Worm (Caenorhabditis elegans) whole organism, mixed stage, embryonic: ENCODE measurements around the gene abch-1.
A peak's percentile ranks its signal among the peaks of the same experiment; 100 is the strongest.

ENCODE experiments used
- M03D4.4 ChIP-seq: sonication (generic microtip); optimal IDR thresholded peaks from 2 replicates; lab custom pipeline; 2017; ENCODE audit warnings: mild to moderate bottlenecking, missing genetic modification characterization, missing compliant biosample characterization
- bed-3 ChIP-seq: fragments of 200-800 bp; sonication (Bioruptor generic); optimal IDR thresholded peaks from 3 replicates; lab custom pipeline; 2018; ENCODE audit warnings: mild to moderate bottlenecking, missing genetic modification characterization, moderate library complexity, missing compliant biosample characterization
- blmp-1 ChIP-seq: fragments of 150-350 bp; optimal IDR thresholded peaks from 2 replicates; lab custom pipeline; 2014; ENCODE audit warnings: missing biosample characterization, missing genetic modification characterization
- ceh-39 ChIP-seq: fragments of 150-350 bp; optimal IDR thresholded peaks from 2 replicates; lab custom pipeline; 2014; ENCODE audit warnings: missing biosample characterization, missing genetic modification characterization
- ceh-43 ChIP-seq: fragments of 200-800 bp; sonication (Bioruptor generic); optimal IDR thresholded peaks from 2 replicates; lab custom pipeline; 2018; ENCODE audit warnings: mild to moderate bottlenecking, missing genetic modification characterization, moderate library complexity, missing compliant biosample characterization
- ceh-83 ChIP-seq: fragments of 200-800 bp; sonication (Bioruptor generic); optimal IDR thresholded peaks from 2 replicates; lab custom pipeline; 2018; ENCODE audit warnings: mild to moderate bottlenecking, missing genetic modification characterization, missing compliant biosample characterization
- ces-1 ChIP-seq: fragments of 150-350 bp; optimal IDR thresholded peaks from 2 replicates; lab custom pipeline; 2014; ENCODE audit warnings: missing biosample characterization, missing genetic modification reagents, missing genetic modification characterization
- cnd-1 ChIP-seq: fragments of 200-800 bp; sonication (Bioruptor generic); optimal IDR thresholded peaks from 2 replicates; lab custom pipeline; 2018; ENCODE audit warnings: mild to moderate bottlenecking, missing genetic modification characterization, missing compliant biosample characterization
- drap-1 ChIP-seq: fragments of 200-800 bp; sonication (Bioruptor generic); optimal IDR thresholded peaks from 3 replicates; lab custom pipeline; 2018; ENCODE audit warnings: mild to moderate bottlenecking, missing genetic modification characterization, missing compliant biosample characterization
- elt-1 ChIP-seq: sonication (generic microtip); optimal IDR thresholded peaks from 2 replicates; lab custom pipeline; 2017; ENCODE audit warnings: missing genetic modification characterization, mild to moderate bottlenecking, missing compliant biosample characterization, antibody characterized with exemption, moderate library complexity, borderline replicate concordance; ENCODE audit not compliant: insufficient read depth
- elt-3 ChIP-seq: fragments of 150-350 bp; optimal IDR thresholded peaks from 2 replicates; lab custom pipeline; 2014; ENCODE audit warnings: missing biosample characterization, missing genetic modification characterization
- flh-1 ChIP-seq: fragments of 200-800 bp; sonication (Bioruptor generic); optimal IDR thresholded peaks from 2 replicates; lab custom pipeline; 2018; ENCODE audit warnings: mild to moderate bottlenecking, missing genetic modification characterization, moderate library complexity, missing compliant biosample characterization
- ham-2 ChIP-seq: fragments of 200-800 bp; sonication (Bioruptor generic); optimal IDR thresholded peaks from 2 replicates; lab custom pipeline; 2018; ENCODE audit warnings: mild to moderate bottlenecking, missing genetic modification characterization, missing compliant biosample characterization
- hlh-1 ChIP-seq: fragments of 150-350 bp; optimal IDR thresholded peaks from 2 replicates; lab custom pipeline; 2014; ENCODE audit warnings: missing biosample characterization, missing genetic modification reagents, missing genetic modification characterization
- lin-13 ChIP-seq: fragments of 150-350 bp; optimal IDR thresholded peaks from 2 replicates; lab custom pipeline; 2014; ENCODE audit warnings: missing biosample characterization, missing genetic modification characterization
- lin-32 ChIP-seq: fragments of 200-800 bp; sonication (Bioruptor generic); optimal IDR thresholded peaks from 2 replicates; lab custom pipeline; 2018; ENCODE audit warnings: mild to moderate bottlenecking, missing genetic modification characterization, missing compliant biosample characterization
- mab-5 ChIP-seq: fragments of 150-350 bp; optimal IDR thresholded peaks from 2 replicates; lab custom pipeline; 2014; ENCODE audit warnings: missing biosample characterization, missing genetic modification characterization
- mep-1 ChIP-seq: fragments of 150-350 bp; optimal IDR thresholded peaks from 2 replicates; lab custom pipeline; 2017; ENCODE audit warnings: missing biosample characterization, missing genetic modification reagents, missing genetic modification characterization, inconsistent platforms
- mls-2 ChIP-seq: sonication (generic microtip); optimal IDR thresholded peaks from 2 replicates; lab custom pipeline; 2016; ENCODE audit warnings: mild to moderate bottlenecking, missing genetic modification characterization, moderate library complexity, missing compliant biosample characterization
- nhr-12 ChIP-seq: fragments of 150-350 bp; optimal IDR thresholded peaks from 2 replicates; lab custom pipeline; 2014; ENCODE audit warnings: missing biosample characterization, missing genetic modification characterization
- nhr-2 ChIP-seq: fragments of 150-350 bp; optimal IDR thresholded peaks from 2 replicates; lab custom pipeline; 2014; ENCODE audit warnings: missing biosample characterization, missing genetic modification characterization
- nhr-237 ChIP-seq: fragments of 150-350 bp; optimal IDR thresholded peaks from 2 replicates; lab custom pipeline; 2014; ENCODE audit warnings: missing biosample characterization, missing genetic modification characterization
- nhr-28 ChIP-seq: fragments of 150-350 bp; optimal IDR thresholded peaks from 2 replicates; lab custom pipeline; 2014; ENCODE audit warnings: missing biosample characterization, missing genetic modification characterization
- nhr-76 ChIP-seq: sonication (generic microtip); optimal IDR thresholded peaks from 2 replicates; lab custom pipeline; 2017; ENCODE audit warnings: missing biosample characterization, missing genetic modification characterization
- pha-4 ChIP-seq: fragments of 150-350 bp; optimal IDR thresholded peaks from 2 replicates; lab custom pipeline; 2018; ENCODE audit warnings: missing biosample characterization, missing genetic modification reagents, missing genetic modification characterization
- sem-2 ChIP-seq: fragments of 200-800 bp; sonication (Bioruptor generic); optimal IDR thresholded peaks from 2 replicates; lab custom pipeline; 2018; ENCODE audit warnings: mild to moderate bottlenecking, missing genetic modification characterization, missing compliant biosample characterization
- snpc-4 ChIP-seq: fragments of 150-350 bp; optimal IDR thresholded peaks from 2 replicates; lab custom pipeline; 2014; ENCODE audit warnings: missing biosample characterization, missing genetic modification characterization
- tbx-8 ChIP-seq: fragments of 200-800 bp; sonication (Bioruptor generic); optimal IDR thresholded peaks from 2 replicates; lab custom pipeline; 2018; ENCODE audit warnings: mild to moderate bottlenecking, missing genetic modification characterization, moderate library complexity, missing compliant biosample characterization
- unc-120 ChIP-seq: sonication (generic microtip); optimal IDR thresholded peaks from 2 replicates; lab custom pipeline; 2017; ENCODE audit warnings: missing genetic modification characterization, missing compliant biosample characterization; ENCODE audit not compliant: poor library complexity, severe bottlenecking
- unc-39 ChIP-seq: fragments of 150-350 bp; optimal IDR thresholded peaks from 2 replicates; lab custom pipeline; 2014; ENCODE audit warnings: missing biosample characterization, missing genetic modification characterization
- unc-62 ChIP-seq: fragments of 150-350 bp; optimal IDR thresholded peaks from 2 replicates; lab custom pipeline; 2014; ENCODE audit warnings: missing biosample characterization, missing genetic modification reagents, missing genetic modification characterization
- zip-8 ChIP-seq: fragments of 150-350 bp; optimal IDR thresholded peaks from 2 replicates; lab custom pipeline; 2014; ENCODE audit warnings: missing biosample characterization, missing genetic modification characterization
- ztf-11 ChIP-seq: fragments of 150-350 bp; optimal IDR thresholded peaks from 2 replicates; lab custom pipeline; 2014; ENCODE audit warnings: missing biosample characterization, missing genetic modification characterization

Gene abch-1

DNA sequence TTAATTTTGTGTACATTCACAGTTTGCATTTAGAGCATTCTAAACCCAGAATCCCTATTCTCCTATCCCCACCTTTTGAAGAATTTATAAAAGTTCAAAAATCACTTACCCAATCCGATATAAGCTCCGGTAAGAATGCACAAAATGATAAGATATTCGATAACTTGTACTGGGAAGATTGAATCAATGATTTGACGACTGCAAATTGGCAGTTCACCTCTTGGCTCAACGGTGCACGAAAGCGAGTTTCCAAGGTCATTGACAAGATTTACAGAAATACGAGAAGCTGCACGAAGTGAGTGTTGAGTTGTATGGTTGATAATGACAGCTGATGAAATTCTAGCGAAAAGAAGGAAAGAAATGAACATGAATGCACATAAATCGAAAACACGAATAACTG lies 28.9 kb upstream of the abch-1 start:
- TF ChIP-seq tbx-8 (GFP tag; lab: Kevin White, UChicago) (no peak), nhr-76 (no peak), hlh-1 (tag; lab: Kevin White, UChicago) (no peak), nhr-28 (tag; lab: Kevin White, UChicago) (no peak), mab-5 (tag; lab: Kevin White, UChicago) (no peak)

DNA sequence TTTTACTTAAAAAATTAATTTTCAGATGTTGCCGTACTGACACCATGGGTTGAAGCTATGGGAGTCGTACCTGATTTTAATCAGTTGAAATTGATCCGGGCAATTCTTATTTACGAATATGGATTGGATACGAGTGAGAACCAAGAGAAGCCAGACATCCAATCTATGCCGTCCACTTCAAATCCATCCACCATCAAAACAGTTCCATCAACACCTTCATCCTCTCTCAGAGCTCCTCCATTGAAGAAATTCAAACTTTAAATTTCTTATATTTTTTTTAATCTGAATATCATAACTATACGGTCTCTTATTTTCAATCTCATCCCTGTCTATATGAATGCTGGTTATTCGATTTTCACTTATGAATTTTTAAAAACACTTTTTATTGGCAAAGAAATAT lies 27.5 kb upstream of the abch-1 start:
- TF ChIP-seq unc-62 (GFP tag; lab: Kevin White, UChicago): no peak
- no peak for TF ChIP-seq ztf-11 (tag; lab: Kevin White, UChicago)
- TF ChIP-seq ceh-43 (GFP tag; lab: Kevin White, UChicago): no peak
- TF ChIP-seq bed-3 (GFP tag; lab: Kevin White, UChicago): no peak
- no peak for TF ChIP-seq ham-2 (GFP tag; lab: Kevin White, UChicago)
- no peak for TF ChIP-seq unc-120 (tag; lab: Kevin White, UChicago)
- no peak for TF ChIP-seq M03D4.4 (tag; lab: Kevin White, UChicago)
- TF ChIP-seq sem-2 (GFP tag; lab: Kevin White, UChicago): no peak
- TF ChIP-seq snpc-4: no peak
- TF ChIP-seq elt-3 (tag; lab: Kevin White, UChicago): no peak
- TF ChIP-seq elt-1 (tag; lab: Kevin White, UChicago): no peak
- no peak for TF ChIP-seq lin-13 (tag; lab: Kevin White, UChicago)

DNA sequence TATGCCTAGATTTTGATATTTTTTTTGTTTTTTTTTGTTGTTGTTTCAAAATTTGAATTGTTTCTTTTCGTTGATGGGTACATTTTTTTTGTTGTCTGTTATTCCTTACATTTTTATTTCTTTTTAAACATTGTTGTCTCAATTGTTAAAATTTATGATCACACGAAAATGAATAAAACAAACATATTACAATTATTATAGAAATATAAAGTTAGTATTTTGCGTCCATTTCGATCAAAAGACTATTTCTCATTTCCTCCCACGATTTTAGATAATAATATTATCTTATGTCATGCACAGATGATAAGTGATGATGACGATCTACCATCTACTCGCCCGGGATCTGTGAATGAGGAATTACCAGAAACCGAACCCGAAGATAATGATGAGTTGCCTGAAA lies 23.2 kb upstream of the abch-1 start, which contains the start of gene wrn-1:
Gene wrn-1, plus strand, starts transcription at position 301 of the 400 bp plus-strand sequence.
- no peak for TF ChIP-seq unc-120 (tag; lab: Kevin White, UChicago)
- no peak for TF ChIP-seq mep-1 (tag; lab: Kevin White, UChicago)
- TF ChIP-seq ces-1 (GFP tag; lab: Kevin White, UChicago): no peak
- TF ChIP-seq nhr-12 (tag; lab: Kevin White, UChicago): no peak
- no peak for TF ChIP-seq nhr-76
- TF ChIP-seq nhr-237: no peak
- no peak for TF ChIP-seq lin-32 (GFP tag; lab: Kevin White, UChicago)
- no peak for TF ChIP-seq tbx-8 (GFP tag; lab: Kevin White, UChicago)
- no peak for TF ChIP-seq ceh-43 (GFP tag; lab: Kevin White, UChicago)
- TF ChIP-seq cnd-1: no peak
- no peak for TF ChIP-seq ceh-83 (GFP tag; lab: Kevin White, UChicago)

DNA sequence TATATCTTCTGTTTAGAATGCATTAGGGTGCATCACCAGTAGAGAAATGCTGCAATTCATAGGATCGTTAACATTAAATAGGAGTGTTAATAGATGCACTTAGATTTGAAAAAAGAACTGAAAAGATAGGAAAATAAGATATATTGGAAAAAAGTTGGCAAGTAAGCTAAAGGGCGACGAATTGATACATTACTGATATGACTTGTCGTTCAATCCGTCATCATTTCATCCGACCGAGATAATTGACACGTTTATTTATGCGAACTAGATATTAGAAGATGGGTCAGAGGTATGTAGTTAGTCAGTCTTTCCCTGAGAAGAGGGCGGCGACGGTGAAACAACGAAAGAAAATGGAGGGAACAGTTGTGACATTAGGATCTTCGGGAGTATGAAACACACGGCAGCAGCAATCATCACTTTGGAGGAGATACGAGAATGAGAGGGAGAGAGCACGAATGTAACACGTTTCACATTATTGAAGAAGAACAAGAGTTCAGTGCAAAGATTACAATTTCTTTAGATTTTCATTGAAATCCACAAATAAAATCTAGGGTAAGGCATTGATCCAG lies 13.5 kb upstream of the abch-1 start, which contains the start of gene lron-15:
Gene lron-15, minus strand, starts transcription at position 51 of the 569 bp plus-strand sequence.
- no peak for TF ChIP-seq nhr-28 (tag; lab: Kevin White, UChicago)
- TF ChIP-seq ceh-83 (GFP tag; lab: Kevin White, UChicago): no peak
- TF ChIP-seq unc-120 (tag; lab: Kevin White, UChicago): peak; percentile 46
- TF ChIP-seq nhr-76: no peak
- no peak for TF ChIP-seq nhr-2 (tag; lab: Kevin White, UChicago)
- TF ChIP-seq elt-1 (tag; lab: Kevin White, UChicago): no peak
- TF ChIP-seq blmp-1: no peak
- TF ChIP-seq sem-2 (GFP tag; lab: Kevin White, UChicago): no peak
- TF ChIP-seq unc-39 (tag; lab: Kevin White, UChicago): no peak
- no peak for TF ChIP-seq drap-1
- TF ChIP-seq ceh-39 (tag; lab: Kevin White, UChicago): no peak
- no peak for TF ChIP-seq cnd-1
- no peak for TF ChIP-seq flh-1
- no peak for TF ChIP-seq bed-3 (GFP tag; lab: Kevin White, UChicago)
- no peak for TF ChIP-seq mls-2
- no peak for TF ChIP-seq zip-8 (tag; lab: Kevin White, UChicago)
- TF ChIP-seq hlh-1 (tag; lab: Kevin White, UChicago): peak; percentile 92
- TF ChIP-seq ces-1 (GFP tag; lab: Kevin White, UChicago): no peak
- no peak for TF ChIP-seq lin-13 (tag; lab: Kevin White, UChicago)
- no peak for TF ChIP-seq ztf-11 (tag; lab: Kevin White, UChicago)
- no peak for TF ChIP-seq snpc-4
- TF ChIP-seq unc-62 (GFP tag; lab: Kevin White, UChicago): peak; percentile 85
- no peak for TF ChIP-seq nhr-237
- TF ChIP-seq pha-4 (tag; lab: Kevin White, UChicago): no peak
- no peak for TF ChIP-seq mep-1 (tag; lab: Kevin White, UChicago)
- TF ChIP-seq tbx-8 (GFP tag; lab: Kevin White, UChicago): no peak
